Fruit fly (Drosophila melanogaster): ENCODE data around the gene CG33710.

CG33710 gene

DNA sequence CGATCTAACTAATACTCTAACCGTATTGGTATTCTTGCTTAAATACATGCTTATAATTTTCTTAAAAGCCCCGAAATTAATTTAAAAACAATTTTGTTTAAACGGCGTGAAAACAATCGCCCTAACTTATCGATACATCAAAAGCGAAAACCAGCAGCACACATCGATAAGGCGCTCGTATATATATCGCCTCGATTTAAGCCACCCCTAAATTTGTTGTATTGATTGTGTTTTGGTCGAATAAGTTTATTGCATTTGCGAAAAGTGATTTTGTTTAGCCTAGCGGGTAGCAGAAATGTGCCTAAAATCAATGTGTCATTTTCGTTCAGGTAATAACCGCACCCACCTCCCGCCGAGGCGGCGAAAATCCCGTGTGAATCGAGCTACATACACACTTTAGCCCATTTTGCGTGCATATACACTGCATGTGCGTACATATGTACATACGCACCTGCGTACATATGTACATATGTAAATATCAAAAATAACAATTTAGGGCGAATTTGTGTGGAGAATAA, 39.2 kb upstream of the CG33710 start, which contains the start of the genes CG7646 and Nca (continued):
- TF ChIP-seq CG17359 (tag; optimal IDR thresholded peaks at IDR 0.05) (no peak), Mes4 (GFP tag; optimal IDR thresholded peaks at IDR 0.05) (no peak), sc (optimal IDR thresholded peaks at IDR 0.05) (no peak), sc (GFP tag; optimal IDR thresholded peaks at IDR 0.05) (no peak), pan (optimal IDR thresholded peaks at IDR 0.05) (no peak), pan (GFP tag; optimal IDR thresholded peaks at IDR 0.05 in 1 of 2, IDR thresholded peaks at IDR 0.05 in 1 of 2) (no peak), CG32767 (GFP tag; IDR thresholded peaks at IDR 0.05) (peak; percentile 78), CG14050 (GFP tag; IDR thresholded peaks at IDR 0.05) (no peak), CG15269 (tag; optimal IDR thresholded peaks at IDR 0.05) (no peak), nau (GFP tag; optimal IDR thresholded peaks at IDR 0.05) (no peak), z (GFP tag; IDR thresholded peaks at IDR 0.05) (no peak), B-H1 (GFP tag; IDR thresholded peaks at IDR 0.05) (no peak; the same call in 2 of the 3 replicates), Vsx1 (GFP tag; optimal IDR thresholded peaks at IDR 0.05) (no peak), Six4 (GFP tag; optimal IDR thresholded peaks at IDR 0.05) (no peak), Hsf (GFP tag; optimal IDR thresholded peaks at IDR 0.05) (no peak), CG1024 (GFP tag; IDR thresholded peaks at IDR 0.05) (no peak), disco-r (GFP tag; optimal IDR thresholded peaks at IDR 0.05) (no peak), CG11247 (GFP tag; IDR thresholded peaks at IDR 0.05) (no peak), mirr (GFP tag; optimal IDR thresholded peaks at IDR 0.05) (peak; percentile 50), CG4360 (GFP tag; IDR thresholded peaks at IDR 0.05) (no peak), CG7372 (GFP tag; IDR thresholded peaks at IDR 0.05) (no peak), run (tag; optimal IDR thresholded peaks at IDR 0.05) (no peak), Med (GFP tag) (peak; percentile 59), CG3995 (GFP tag; optimal IDR thresholded peaks at IDR 0.05) (peak; percentile 82), Antp (GFP tag; optimal IDR thresholded peaks at IDR 0.05) (no peak), CG7556 (GFP tag; optimal IDR thresholded peaks at IDR 0.05) (no peak), maf-S (GFP tag; optimal IDR thresholded peaks at IDR 0.05) (no peak), lab (GFP tag; optimal IDR thresholded peaks at IDR 0.05) (no peak), az2 (GFP tag; optimal IDR thresholded peaks at IDR 0.05) (no peak), CoRest (tag; optimal IDR thresholded peaks at IDR 0.05) (no peak), CG4282 (GFP tag; optimal IDR thresholded peaks at IDR 0.05) (no peak), CG11695 (GFP tag; IDR thresholded peaks at IDR 0.05) (no peak), CG12104 (GFP tag; optimal IDR thresholded peaks at IDR 0.05) (peak; percentile 21), Ada2b (GFP tag; IDR thresholded peaks at IDR 0.05) (no peak), Sox102F (GFP tag; optimal IDR thresholded peaks at IDR 0.05) (no peak), CG14860 (GFP tag; IDR thresholded peaks at IDR 0.05; ENCODE audit: partially characterized antibody) (peak; percentile 88), ken (GFP tag; IDR thresholded peaks at IDR 0.05) (no peak), CG6765 (GFP tag; optimal IDR thresholded peaks at IDR 0.05) (no peak), sna (GFP tag; IDR thresholded peaks at IDR 0.05; ENCODE audit: partially characterized antibody) (peak; percentile 85), BEAF-32 (GFP tag; optimal IDR thresholded peaks at IDR 0.05) (peak; percentile 90), dmrt11E (tag; optimal IDR thresholded peaks at IDR 0.05) (no peak), C15 (GFP tag; IDR thresholded peaks at IDR 0.05) (no peak), sima (GFP tag; optimal IDR thresholded peaks at IDR 0.05) (no peak), cwo (GFP tag; optimal IDR thresholded peaks at IDR 0.05) (no peak), Spps (tag; optimal IDR thresholded peaks at IDR 0.05) (no peak), CG13624 (GFP tag; optimal IDR thresholded peaks at IDR 0.05) (no peak), Optix (GFP tag; IDR thresholded peaks at IDR 0.05) (no peak), CG31224 (GFP tag; IDR thresholded peaks at IDR 0.05) (no peak), CG13424 (tag; optimal IDR thresholded peaks at IDR 0.05) (peak; percentile 12), Dll (GFP tag; IDR thresholded peaks at IDR 0.05; ENCODE audit: partially characterized antibody) (peak; percentile 92), cad (GFP tag; optimal IDR thresholded peaks at IDR 0.05) (peak; percentile 14), Hand (GFP tag; optimal IDR thresholded peaks at IDR 0.05) (no peak)

All from whole organism, embryonic.